Worm (Caenorhabditis elegans): ENCODE data around the gene Y46H3A.4.

ce11 chrV:1774874-1775589, 35.9 kb downstream of the Y46H3A.4 start, which contains the start of gene F36H9.7:
- TF ChIP-seq B0310.2 (tag; optimal IDR thresholded peaks at IDR 0.05) = no peak
- TF ChIP-seq pes-1 (GFP tag; IDR thresholded peaks at IDR 0.05) = no peak
- TF ChIP-seq sea-1 (GFP tag; conservative IDR thresholded peaks at IDR 0.05) = no peak
- no peak for TF ChIP-seq ama-1 (optimal IDR thresholded peaks at IDR 0.05)
- no peak for TF ChIP-seq aly-1 (tag; optimal IDR thresholded peaks at IDR 0.05)
